Fruit fly (Drosophila melanogaster) whole organism, embryonic: Measurements from ENCODE around the gene dlp.

ENCODE experiments used
- Abd-B ChIP-seq: fragments of 200-800 bp; sonication (Bioruptor generic); optimal IDR thresholded peaks from 2 replicates; lab custom pipeline; 2018; ENCODE audit warnings: missing biosample characterization, mild to moderate bottlenecking, missing genetic modification characterization, moderate library complexity
- BEAF-32 ChIP-seq: fragments of 200-800 bp; sonication (Bioruptor generic); optimal IDR thresholded peaks from 3 replicates; lab custom pipeline; 2017; ENCODE audit warnings: missing biosample characterization, missing genetic modification characterization, mild to moderate bottlenecking, moderate library complexity, missing genetic modification reagents
- CG1024 ChIP-seq: fragments of 200-800 bp; sonication (Bioruptor generic); IDR thresholded peaks from 2 replicates; pipeline ENCODE4 v1.3.6; 2022; ENCODE audit warnings: missing biosample characterization, missing genetic modification characterization
- CG11456 ChIP-seq: fragments of 200-800 bp; sonication (Bioruptor generic); IDR thresholded peaks from 3 replicates; pipeline ENCODE4 v1.3.6; 2022; ENCODE audit warnings: missing biosample characterization, missing genetic modification characterization
- CG11695 ChIP-seq: fragments of 200-800 bp; sonication (Bioruptor generic); IDR thresholded peaks from 3 replicates; pipeline ENCODE4 v1.3.6; 2022; ENCODE audit warnings: missing biosample characterization, missing genetic modification characterization
- CG12659 ChIP-seq: fragments of 200-800 bp; sonication (Bioruptor generic); optimal IDR thresholded peaks from 3 replicates; lab custom pipeline; 2017; ENCODE audit warnings: mild to moderate bottlenecking, missing biosample characterization, missing genetic modification reagents, missing genetic modification characterization
- CG13287 ChIP-seq: fragments of 200-800 bp; sonication (Bioruptor generic); IDR thresholded peaks from 2 replicates; pipeline ENCODE4 v1.3.6; 2022; ENCODE audit warnings: missing biosample characterization, missing genetic modification characterization; ENCODE audit not compliant: partially characterized antibody
- CG15601 ChIP-seq: fragments of 200-800 bp; sonication (Bioruptor generic); optimal IDR thresholded peaks from 3 replicates; lab custom pipeline; 2019; ENCODE audit warnings: missing biosample characterization, mild to moderate bottlenecking, missing genetic modification characterization, moderate library complexity
- CG17385 ChIP-seq: fragments of 200-800 bp; sonication (Bioruptor generic); optimal IDR thresholded peaks from 3 replicates; lab custom pipeline; 2018; ENCODE audit warnings: missing biosample characterization, mild to moderate bottlenecking, missing genetic modification characterization
- CG18764 ChIP-seq: fragments of 200-800 bp; sonication (Bioruptor generic); optimal IDR thresholded peaks from 3 replicates; lab custom pipeline; 2016; ENCODE audit warnings: missing biosample characterization, missing genetic modification characterization
- CG31224 ChIP-seq: fragments of 200-800 bp; sonication (Bioruptor generic); IDR thresholded peaks from 2 replicates; pipeline ENCODE4 v1.3.6; 2022; ENCODE audit warnings: missing biosample characterization, missing genetic modification characterization
- CG42726 ChIP-seq: fragments of 200-800 bp; sonication (Bioruptor generic); IDR thresholded peaks from 2 replicates; pipeline ENCODE4 v1.3.6; 2022; ENCODE audit warnings: missing biosample characterization, missing genetic modification characterization; ENCODE audit not compliant: partially characterized antibody
- CG4730 ChIP-seq: fragments of 200-800 bp; sonication (Bioruptor generic); IDR thresholded peaks from 2 replicates; pipeline ENCODE4 v1.3.6; 2022; ENCODE audit warnings: missing biosample characterization, missing genetic modification characterization
- CG6175 ChIP-seq: fragments of 200-800 bp; sonication (Bioruptor generic); IDR thresholded peaks from 3 replicates; pipeline ENCODE4 v1.3.6; 2022; ENCODE audit warnings: missing biosample characterization, missing genetic modification characterization
- Chrac-16 ChIP-seq: fragments of 200-800 bp; sonication (Bioruptor generic); optimal IDR thresholded peaks from 3 replicates; lab custom pipeline; 2016; ENCODE audit warnings: missing biosample characterization, missing genetic modification characterization
- Dfd ChIP-seq, 2 experiments: fragments of >200 bp; optimal IDR thresholded peaks; 2 replicates each; lab custom pipeline; 2017; ENCODE audit warnings: missing biosample characterization in 2 of 2, missing genetic modification characterization in 2 of 2
- Doc3 ChIP-seq: fragments of 200-800 bp; sonication (Bioruptor generic); IDR thresholded peaks from 3 replicates; pipeline ENCODE4 v1.3.6; 2022; ENCODE audit warnings: missing biosample characterization, missing genetic modification characterization; ENCODE audit not compliant: partially characterized antibody
- Drgx ChIP-seq: fragments of 200-800 bp; sonication (Bioruptor generic); IDR thresholded peaks from 2 replicates; pipeline ENCODE4 v1.3.6; 2022; ENCODE audit warnings: missing biosample characterization, missing genetic modification characterization
- E2f1 ChIP-seq: fragments of 200-800 bp; sonication (Bioruptor generic); IDR thresholded peaks from 2 replicates; pipeline ENCODE4 v1.3.6; 2022; ENCODE audit warnings: missing biosample characterization, missing genetic modification characterization
- Fer1 ChIP-seq: fragments of 200-800 bp; sonication (Bioruptor generic); optimal IDR thresholded peaks from 2 replicates; lab custom pipeline; 2017; ENCODE audit warnings: missing biosample characterization, mild to moderate bottlenecking, missing genetic modification characterization
- H15 ChIP-seq: fragments of 200-800 bp; sonication (Bioruptor generic); IDR thresholded peaks from 3 replicates; pipeline ENCODE4 v1.3.6; 2022; ENCODE audit warnings: missing biosample characterization, missing genetic modification characterization
- HLH3B ChIP-seq: fragments of 200-800 bp; sonication (Bioruptor generic); IDR thresholded peaks from 2 replicates; pipeline ENCODE4 v1.3.6; 2022; ENCODE audit warnings: missing biosample characterization, missing genetic modification characterization
- HLH54F ChIP-seq: fragments of 200-800 bp; sonication (Bioruptor generic); optimal IDR thresholded peaks from 3 replicates; lab custom pipeline; 2016; ENCODE audit warnings: missing biosample characterization, missing genetic modification characterization
- HmgD ChIP-seq: fragments of 200-800 bp; sonication (Bioruptor generic); optimal IDR thresholded peaks from 3 replicates; lab custom pipeline; 2016; ENCODE audit warnings: missing biosample characterization, missing genetic modification characterization
- Lpt ChIP-seq: fragments of >200 bp; optimal IDR thresholded peaks from 2 replicates; lab custom pipeline; 2018; ENCODE audit warnings: missing biosample characterization, missing genetic modification characterization
- Side ChIP-seq: fragments of 200-800 bp; sonication (Bioruptor generic); optimal IDR thresholded peaks from 2 replicates; lab custom pipeline; 2016; ENCODE audit warnings: missing biosample characterization, missing genetic modification characterization
- TFAM ChIP-seq: fragments of 200-800 bp; sonication (Bioruptor generic); optimal IDR thresholded peaks from 2 replicates; lab custom pipeline; 2017; ENCODE audit warnings: missing biosample characterization, missing genetic modification characterization, inconsistent platforms
- Tbp ChIP-seq: fragments of >200 bp; optimal IDR thresholded peaks from 2 replicates; lab custom pipeline; 2018; ENCODE audit warnings: missing biosample characterization, missing genetic modification characterization
- Usf ChIP-seq: fragments of 200-800 bp; sonication (Bioruptor generic); optimal IDR thresholded peaks from 2 replicates; lab custom pipeline; 2017; ENCODE audit warnings: missing genotype, missing biosample characterization, missing genetic modification characterization
- dati ChIP-seq: fragments of 200-800 bp; sonication (Bioruptor generic); IDR thresholded peaks from 2 replicates; pipeline ENCODE4 v1.3.6; 2022; ENCODE audit warnings: missing biosample characterization, missing genetic modification characterization
- gro ChIP-seq: fragments of 200-800 bp; sonication (Bioruptor generic); optimal IDR thresholded peaks from 2 replicates; lab custom pipeline; 2016; ENCODE audit warnings: missing biosample characterization, missing genetic modification characterization
- gsb-n ChIP-seq: fragments of 200-800 bp; sonication (Bioruptor generic); optimal IDR thresholded peaks from 3 replicates; lab custom pipeline; 2018; ENCODE audit warnings: missing biosample characterization, mild to moderate bottlenecking, missing genetic modification characterization
- gt ChIP-seq: fragments of 200-800 bp; sonication (Bioruptor generic); IDR thresholded peaks from 2 replicates; pipeline ENCODE4 v1.3.6; 2022; ENCODE audit warnings: missing biosample characterization, missing genetic modification characterization
- hth ChIP-seq: fragments of >200 bp; optimal IDR thresholded peaks from 2 replicates; lab custom pipeline; 2017; ENCODE audit warnings: inconsistent platforms
- ken ChIP-seq: fragments of 200-800 bp; sonication (Bioruptor generic); IDR thresholded peaks from 3 replicates; pipeline ENCODE4 v1.3.6; 2022; ENCODE audit warnings: missing biosample characterization, missing genetic modification characterization
- lilli ChIP-seq: fragments of 200-800 bp; sonication (Bioruptor generic); optimal IDR thresholded peaks from 3 replicates; lab custom pipeline; 2016; ENCODE audit warnings: missing biosample characterization, missing genetic modification characterization
- lola ChIP-seq, 3 experiments: fragments of >200 bp in 2 of 3; fragments of 200-800 bp in 1 of 3; sonication (Bioruptor generic) in 1 of 3; optimal IDR thresholded peaks; 2 replicates each; lab custom pipeline; 2017 to 2019; ENCODE audit warnings: missing biosample characterization in 3 of 3, missing genetic modification characterization in 3 of 3, mild to moderate bottlenecking in 1 of 3, moderate library complexity in 1 of 3
- mam ChIP-seq: fragments of 200-800 bp; sonication (Bioruptor generic); optimal IDR thresholded peaks from 3 replicates; lab custom pipeline; 2016; ENCODE audit warnings: missing biosample characterization, missing genetic modification characterization
- nau ChIP-seq: fragments of 200-800 bp; sonication (Bioruptor generic); optimal IDR thresholded peaks from 3 replicates; lab custom pipeline; 2017; ENCODE audit warnings: missing biosample characterization, mild to moderate bottlenecking, missing genetic modification characterization, missing genetic modification reagents
- oc ChIP-seq: fragments of 200-800 bp; sonication (Bioruptor generic); optimal IDR thresholded peaks from 2 replicates; lab custom pipeline; 2018; ENCODE audit warnings: missing biosample characterization, mild to moderate bottlenecking, missing genetic modification characterization, moderate library complexity
- odd ChIP-seq: fragments of 200-800 bp; sonication (Bioruptor generic); optimal IDR thresholded peaks from 2 replicates; lab custom pipeline; 2017; ENCODE audit warnings: missing biosample characterization, mild to moderate bottlenecking, missing genetic modification characterization
- p53 ChIP-seq: fragments of 200-800 bp; sonication (Bioruptor generic); optimal IDR thresholded peaks from 2 replicates; lab custom pipeline; 2016; ENCODE audit warnings: missing biosample characterization, missing genetic modification characterization
- peb ChIP-seq: fragments of 200-800 bp; sonication (Bioruptor generic); IDR thresholded peaks from 2 replicates; pipeline ENCODE4 v1.3.6; 2022; ENCODE audit warnings: missing biosample characterization, missing genetic modification characterization
- repo ChIP-seq: fragments of 200-800 bp; sonication (Bioruptor generic); optimal IDR thresholded peaks from 2 replicates; lab custom pipeline; 2016; ENCODE audit warnings: missing biosample characterization, missing genetic modification characterization
- scrt ChIP-seq: fragments of 200-800 bp; sonication (Bioruptor generic); optimal IDR thresholded peaks from 2 replicates; lab custom pipeline; 2018; ENCODE audit warnings: missing biosample characterization, mild to moderate bottlenecking, missing genetic modification characterization, moderate library complexity
- sim ChIP-seq: fragments of 200-800 bp; sonication (Bioruptor generic); IDR thresholded peaks from 2 replicates; pipeline ENCODE4 v1.3.6; 2022; ENCODE audit warnings: missing biosample characterization, missing genetic modification characterization
- sima ChIP-seq: fragments of 200-800 bp; sonication (Bioruptor generic); optimal IDR thresholded peaks from 2 replicates; lab custom pipeline; 2016; ENCODE audit warnings: missing biosample characterization, missing genetic modification characterization
- sug ChIP-seq: fragments of 200-800 bp; optimal IDR thresholded peaks from 2 replicates; lab custom pipeline; 2019; ENCODE audit warnings: missing biosample characterization, mild to moderate bottlenecking, missing genetic modification characterization, moderate library complexity
- toy ChIP-seq: fragments of 200-800 bp; sonication (Bioruptor generic); IDR thresholded peaks from 2 replicates; pipeline ENCODE4 v1.3.6; 2022; ENCODE audit warnings: missing biosample characterization, missing genetic modification characterization
- zen ChIP-seq: fragments of 200-800 bp; sonication (Bioruptor generic); optimal IDR thresholded peaks from 3 replicates; lab custom pipeline; 2018; ENCODE audit warnings: missing biosample characterization, mild to moderate bottlenecking, missing genetic modification characterization, moderate library complexity

The dlp gene

DNA sequence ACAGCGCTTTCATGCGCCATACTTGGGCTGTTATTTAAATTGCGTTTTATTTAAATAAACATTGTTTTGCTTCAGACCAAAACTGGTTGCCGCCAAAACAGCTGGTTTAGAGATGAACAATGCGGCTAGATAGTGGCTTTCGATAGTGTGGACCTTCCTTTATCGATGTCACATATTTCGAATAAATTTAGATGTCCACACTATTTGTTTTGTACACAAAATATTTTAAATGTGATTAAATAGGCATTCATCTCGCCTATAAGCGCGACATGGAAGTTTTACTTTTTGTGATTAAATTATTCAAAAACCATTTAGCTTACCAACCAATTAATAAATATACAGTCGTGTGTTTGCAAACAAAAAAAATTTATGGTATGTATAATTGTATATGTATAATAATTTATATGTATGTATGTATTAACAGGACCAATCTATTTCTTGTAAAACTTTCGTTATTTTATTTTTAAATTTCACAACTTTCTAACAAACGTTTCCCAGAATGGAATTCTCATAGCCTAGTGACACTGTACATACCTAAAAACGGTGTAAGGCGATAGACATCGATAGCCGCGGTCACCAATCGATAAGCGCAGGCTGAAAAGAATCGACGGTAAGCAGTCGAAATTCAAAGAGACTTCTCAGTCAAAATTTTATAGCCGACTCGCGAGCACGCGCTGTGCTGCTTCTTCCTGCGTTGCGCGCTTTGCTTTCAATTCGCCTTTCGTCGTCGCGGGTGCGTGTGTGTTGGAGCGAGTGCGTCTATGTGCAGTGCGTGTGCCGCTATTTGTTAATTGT is at the start of gene dlp, which contains the start of gene RecQ5 (continued):
- TF ChIP-seq CG15601 (tag; lab: Kevin White, UChicago) (peak; percentile 77), Fer1 (peak; percentile 56), dati (GFP tag; lab: Robert Waterston, UW) (no peak), zen (tag; lab: Kevin White, UChicago) (peak; percentile 40), CG13287 (GFP tag; lab: Robert Waterston, UW) (peak; percentile 89), Usf (GFP tag; lab: Kevin White, UChicago) (peak; percentile 46), p53 (GFP tag; lab: Kevin White, UChicago) (no peak), oc (tag; lab: Kevin White, UChicago) (peak; percentile 48), CG18764 (GFP tag; lab: Kevin White, UChicago) (peak; percentile 69), sug (tag; lab: Kevin White, UChicago) (peak; percentile 80), odd (GFP tag; lab: Kevin White, UChicago) (no peak), HmgD (GFP tag; lab: Kevin White, UChicago) (peak; percentile 46), Lpt (GFP tag; lab: Kevin White, UChicago) (no peak), toy (GFP tag; lab: Robert Waterston, UW) (no peak), Dfd (GFP tag; optimal IDR thresholded peaks at IDR 0.05; lab: Kevin White, UChicago) (no peak), lola (GFP tag; optimal IDR thresholded peaks at IDR 0.05; lab: Kevin White, UChicago) (peak in 1 of 3 experiments; percentile 82), H15 (GFP tag; lab: Robert Waterston, UW) (peak; percentile 64; the same call in 1 of the 3 replicates), Doc3 (GFP tag; lab: Robert Waterston, UW) (peak; percentile 75), sima (no peak), CG17385 (GFP tag; lab: Kevin White, UChicago) (peak; percentile 71), gro (GFP tag; lab: Kevin White, UChicago) (peak; percentile 61), CG12659 (GFP tag; lab: Kevin White, UChicago) (peak; percentile 87), TFAM (no peak), lilli (GFP tag; lab: Kevin White, UChicago) (peak; percentile 77), gt (GFP tag; lab: Robert Waterston, UW) (no peak), mam (GFP tag; lab: Kevin White, UChicago) (peak; percentile 75), Side (GFP tag; lab: Kevin White, UChicago) (peak; percentile 30), hth (no peak), Abd-B (peak; percentile 80), CG11456 (GFP tag; lab: Robert Waterston, UW) (peak; percentile 62; the same call in 2 of the 3 replicates), CG4730 (GFP tag; lab: Robert Waterston, UW) (0 out of 2 replicates have a peak, but pooled peaks have one; percentile 40), E2f1 (peak; percentile 56), CG1024 (peak; percentile 36; the same call in 1 of the 2 replicates), gsb-n (tag; lab: Kevin White, UChicago) (peak; percentile 71), CG31224 (peak; percentile 35; the same call in 1 of the 2 replicates), BEAF-32 (peak; percentile 93), peb (no peak), CG11695 (peak; percentile 38; the same call in 1 of the 3 replicates), CG6175 (GFP tag; lab: Robert Waterston, UW) (0 out of 3 replicates have a peak, but pooled peaks have one; percentile 20), repo (GFP tag; lab: Kevin White, UChicago) (no peak), HLH54F (peak; percentile 17), Drgx (peak; percentile 43), HLH3B (GFP tag; lab: Robert Waterston, UW) (peak; percentile 64), Tbp (no peak), sim (no peak), ken (GFP tag; lab: Robert Waterston, UW) (peak; percentile 81), scrt (GFP tag; lab: Kevin White, UChicago) (peak; percentile 51), Chrac-16 (GFP tag; lab: Kevin White, UChicago) (peak; percentile 82), CG42726 (peak; percentile 96), nau (no peak)
